Fruit fly (Drosophila melanogaster) whole organism, embryonic: ENCODE results near the gene CG34245.

Experiments used
- Atf3 ChIP-seq: fragments of 200-800 bp; sonication (Bioruptor generic); optimal IDR thresholded peaks from 3 replicates; lab custom pipeline; 2016; ENCODE audit warnings: missing biosample characterization, missing genetic modification characterization
- Atf6 ChIP-seq: fragments of 200-800 bp; sonication (Bioruptor generic); IDR thresholded peaks from 2 replicates; pipeline ENCODE4 v1.3.6; 2022; ENCODE audit warnings: missing biosample characterization, missing genetic modification characterization
- CG10267 ChIP-seq: fragments of 200-800 bp; sonication (Bioruptor generic); optimal IDR thresholded peaks from 2 replicates; lab custom pipeline; 2018; ENCODE audit warnings: missing biosample characterization, mild to moderate bottlenecking, missing genetic modification characterization, moderate library complexity
- CG10462 ChIP-seq: fragments of 200-800 bp; sonication (Bioruptor generic); optimal IDR thresholded peaks from 2 replicates; lab custom pipeline; 2016; ENCODE audit warnings: missing biosample characterization, missing genetic modification characterization
- CG11723 ChIP-seq: fragments of 200-800 bp; sonication (Bioruptor generic); optimal IDR thresholded peaks from 2 replicates; lab custom pipeline; 2017; ENCODE audit warnings: missing biosample characterization, mild to moderate bottlenecking, missing genetic modification characterization
- CG12104 ChIP-seq: fragments of 200-800 bp; sonication (Bioruptor generic); optimal IDR thresholded peaks from 3 replicates; lab custom pipeline; 2016; ENCODE audit warnings: missing biosample characterization, missing genetic modification characterization
- CG14441 ChIP-seq: fragments of 200-800 bp; sonication (Bioruptor generic); IDR thresholded peaks from 2 replicates; pipeline ENCODE4 v1.3.6; 2022; ENCODE audit warnings: missing biosample characterization, missing genetic modification characterization
- CG17385 ChIP-seq: fragments of 200-800 bp; sonication (Bioruptor generic); optimal IDR thresholded peaks from 3 replicates; lab custom pipeline; 2018; ENCODE audit warnings: missing biosample characterization, mild to moderate bottlenecking, missing genetic modification characterization
- CG18619 ChIP-seq: fragments of 200-800 bp; sonication (Bioruptor generic); optimal IDR thresholded peaks from 3 replicates; lab custom pipeline; 2017; ENCODE audit warnings: missing biosample characterization, mild to moderate bottlenecking, missing genetic modification characterization
- CG2116 ChIP-seq: fragments of 200-800 bp; sonication (Bioruptor generic); optimal IDR thresholded peaks from 3 replicates; lab custom pipeline; 2018; ENCODE audit warnings: missing biosample characterization, mild to moderate bottlenecking, missing genetic modification characterization
- CG2678 ChIP-seq: fragments of 200-800 bp; sonication (Bioruptor generic); optimal IDR thresholded peaks from 3 replicates; lab custom pipeline; 2019; ENCODE audit warnings: missing biosample characterization, mild to moderate bottlenecking, missing genetic modification characterization, moderate library complexity
- CG31224 ChIP-seq: fragments of 200-800 bp; sonication (Bioruptor generic); IDR thresholded peaks from 2 replicates; pipeline ENCODE4 v1.3.6; 2022; ENCODE audit warnings: missing biosample characterization, missing genetic modification characterization
- CG31441 ChIP-seq: fragments of 200-800 bp; sonication (Bioruptor generic); IDR thresholded peaks from 2 replicates; pipeline ENCODE4 v1.3.6; 2022; ENCODE audit warnings: missing biosample characterization, missing genetic modification characterization
- CG3281 ChIP-seq: fragments of 200-800 bp; sonication (Bioruptor generic); optimal IDR thresholded peaks from 3 replicates; lab custom pipeline; 2017; ENCODE audit warnings: missing biosample characterization, mild to moderate bottlenecking, missing genetic modification characterization
- CG7271 ChIP-seq: fragments of 200-800 bp; sonication (Bioruptor generic); optimal IDR thresholded peaks from 2 replicates; lab custom pipeline; 2018; ENCODE audit warnings: missing biosample characterization, mild to moderate bottlenecking, missing genetic modification characterization, moderate library complexity
- CG7839 ChIP-seq: fragments of 200-800 bp; sonication (Bioruptor generic); optimal IDR thresholded peaks from 3 replicates; lab custom pipeline; 2018; ENCODE audit warnings: missing biosample characterization, mild to moderate bottlenecking, missing genetic modification characterization, moderate library complexity
- CG8089 ChIP-seq: fragments of 200-800 bp; sonication (Bioruptor generic); optimal IDR thresholded peaks from 3 replicates; lab custom pipeline; 2016; ENCODE audit warnings: missing biosample characterization, missing genetic modification characterization
- CG9727 ChIP-seq: fragments of 200-800 bp; sonication (Bioruptor generic); optimal IDR thresholded peaks from 3 replicates; lab custom pipeline; 2017; ENCODE audit warnings: missing biosample characterization, mild to moderate bottlenecking, missing genetic modification characterization
- CkIIα-i1 ChIP-seq: fragments of 200-800 bp; sonication (Bioruptor generic); IDR thresholded peaks from 2 replicates; pipeline ENCODE4 v1.3.6; 2022; ENCODE audit warnings: missing biosample characterization, missing genetic modification characterization
- Deaf1 ChIP-seq: fragments of 200-800 bp; optimal IDR thresholded peaks from 3 replicates; lab custom pipeline; 2019; ENCODE audit warnings: missing biosample characterization, mild to moderate bottlenecking, missing genetic modification characterization, moderate library complexity
- Dek ChIP-seq: fragments of 200-800 bp; sonication (Bioruptor generic); optimal IDR thresholded peaks from 3 replicates; lab custom pipeline; 2019; ENCODE audit warnings: missing biosample characterization, mild to moderate bottlenecking, missing genetic modification characterization, moderate library complexity
- Dll ChIP-seq: fragments of 200-800 bp; sonication (Bioruptor generic); IDR thresholded peaks from 4 replicates; pipeline ENCODE4 v1.3.6; 2022; ENCODE audit warnings: missing biosample characterization, missing genetic modification characterization; ENCODE audit not compliant: partially characterized antibody
- Dref ChIP-seq: fragments of 200-800 bp; sonication (Bioruptor generic); IDR thresholded peaks from 2 replicates; pipeline ENCODE4 v1.3.6; 2022; ENCODE audit warnings: missing biosample characterization, missing genetic modification characterization
- Drgx ChIP-seq: fragments of 200-800 bp; sonication (Bioruptor generic); IDR thresholded peaks from 2 replicates; pipeline ENCODE4 v1.3.6; 2022; ENCODE audit warnings: missing biosample characterization, missing genetic modification characterization
- Hr3 ChIP-seq: fragments of 200-800 bp; sonication (Bioruptor generic); optimal IDR thresholded peaks from 3 replicates; lab custom pipeline; 2016; ENCODE audit warnings: missing biosample characterization, missing genetic modification characterization
- MTF-1 ChIP-seq: fragments of 200-800 bp; sonication (Bioruptor generic); optimal IDR thresholded peaks from 2 replicates; lab custom pipeline; 2018; ENCODE audit warnings: missing biosample characterization, mild to moderate bottlenecking, missing genetic modification characterization, borderline replicate concordance
- Meics ChIP-seq: fragments of 200-800 bp; sonication (Bioruptor generic); optimal IDR thresholded peaks from 2 replicates; lab custom pipeline; 2017; ENCODE audit warnings: missing biosample characterization, mild to moderate bottlenecking, missing genetic modification characterization
- Ravus ChIP-seq: fragments of 200-800 bp; sonication (Bioruptor generic); IDR thresholded peaks from 2 replicates; pipeline ENCODE4 v1.3.6; 2022; ENCODE audit warnings: missing biosample characterization, missing genetic modification characterization
- Sox102F ChIP-seq: fragments of 200-800 bp; sonication (Bioruptor generic); optimal IDR thresholded peaks from 2 replicates; lab custom pipeline; 2018; ENCODE audit warnings: missing biosample characterization, mild to moderate bottlenecking, missing genetic modification characterization, moderate library complexity
- al ChIP-seq: fragments of 200-800 bp; sonication (Bioruptor generic); IDR thresholded peaks from 2 replicates; pipeline ENCODE4 v1.3.6; 2022; ENCODE audit warnings: missing biosample characterization, missing genetic modification characterization
- bsh ChIP-seq, 2 experiments: fragments of 200-800 bp; sonication (Bioruptor generic); optimal IDR thresholded peaks; 2 replicates each; lab custom pipeline; 2017 to 2018; ENCODE audit warnings: mild to moderate bottlenecking in 2 of 2, missing biosample characterization in 2 of 2, missing genetic modification characterization in 2 of 2, moderate library complexity in 1 of 2
- chn ChIP-seq: fragments of 200-800 bp; sonication (Bioruptor generic); optimal IDR thresholded peaks from 2 replicates; lab custom pipeline; 2016; ENCODE audit warnings: missing biosample characterization, missing genetic modification characterization
- crp ChIP-seq, 2 experiments: fragments of 200-800 bp; sonication (Bioruptor generic); optimal IDR thresholded peaks; 2 replicates in 1 of 2; 3 replicates in 1 of 2; lab custom pipeline; 2017; ENCODE audit warnings: missing biosample characterization in 2 of 2, missing genetic modification characterization in 2 of 2, mild to moderate bottlenecking in 1 of 2, moderate library complexity in 1 of 2
- cwo ChIP-seq: fragments of 200-800 bp; sonication (Bioruptor generic); optimal IDR thresholded peaks from 3 replicates; lab custom pipeline; 2017; ENCODE audit warnings: missing biosample characterization, missing genetic modification characterization, mild to moderate bottlenecking, moderate library complexity, missing genetic modification reagents
- fd3F ChIP-seq: fragments of 200-800 bp; sonication (Bioruptor generic); optimal IDR thresholded peaks from 2 replicates; lab custom pipeline; 2018; ENCODE audit warnings: missing biosample characterization, mild to moderate bottlenecking, missing genetic modification characterization, moderate library complexity
- gcm ChIP-seq: fragments of 200-800 bp; sonication (Bioruptor generic); optimal IDR thresholded peaks from 2 replicates; lab custom pipeline; 2019; ENCODE audit warnings: missing biosample characterization, mild to moderate bottlenecking, missing genetic modification characterization, moderate library complexity
- gfzf ChIP-seq: fragments of 200-800 bp; sonication (Bioruptor generic); optimal IDR thresholded peaks from 2 replicates; lab custom pipeline; 2016; ENCODE audit warnings: missing biosample characterization, mild to moderate bottlenecking, missing genetic modification characterization, moderate library complexity
- gsb ChIP-seq: fragments of 200-800 bp; sonication (Bioruptor generic); IDR thresholded peaks from 2 replicates; pipeline ENCODE4 v1.3.6; 2022; ENCODE audit warnings: missing biosample characterization, missing genetic modification characterization
- hbn ChIP-seq: fragments of 200-800 bp; sonication (Bioruptor generic); IDR thresholded peaks from 2 replicates; pipeline ENCODE4 v1.3.6; 2022; ENCODE audit warnings: missing biosample characterization, missing genetic modification characterization; ENCODE audit not compliant: partially characterized antibody
- jumu ChIP-seq: fragments of 200-800 bp; sonication (Bioruptor generic); optimal IDR thresholded peaks from 3 replicates; lab custom pipeline; 2016; ENCODE audit warnings: missing biosample characterization, missing genetic modification characterization
- lov ChIP-seq, 2 experiments: fragments of 200-800 bp in 1 of 2; fragments of >200 bp in 1 of 2; sonication (Bioruptor generic) in 1 of 2; IDR thresholded peaks in 1 of 2; optimal IDR thresholded peaks in 1 of 2; 2 replicates in 1 of 2; 3 replicates in 1 of 2; pipeline versions ENCODE4 v1.3.6 to Lab custom; 2017 to 2022; ENCODE audit warnings: missing biosample characterization in 1 of 2, missing genetic modification characterization in 1 of 2
- nau ChIP-seq: fragments of 200-800 bp; sonication (Bioruptor generic); optimal IDR thresholded peaks from 3 replicates; lab custom pipeline; 2017; ENCODE audit warnings: missing biosample characterization, mild to moderate bottlenecking, missing genetic modification characterization, missing genetic modification reagents
- onecut ChIP-seq: fragments of 200-800 bp; sonication (Bioruptor generic); IDR thresholded peaks from 2 replicates; pipeline ENCODE4 v1.3.6; 2022; ENCODE audit warnings: missing biosample characterization, missing genetic modification characterization
- otp ChIP-seq: fragments of 200-800 bp; sonication (Bioruptor generic); IDR thresholded peaks from 3 replicates; pipeline ENCODE4, ENCODE4 v1.3.6; 2022; ENCODE audit warnings: missing biosample characterization, missing genetic modification characterization
- pzg ChIP-seq: fragments of 200-800 bp; sonication (Bioruptor generic); optimal IDR thresholded peaks from 3 replicates; lab custom pipeline; 2018; ENCODE audit warnings: missing biosample characterization, mild to moderate bottlenecking, missing genetic modification characterization, moderate library complexity
- tap ChIP-seq: fragments of 200-800 bp; optimal IDR thresholded peaks from 3 replicates; lab custom pipeline; 2019; ENCODE audit warnings: missing biosample characterization, mild to moderate bottlenecking, missing genetic modification characterization, moderate library complexity
- tin ChIP-seq: fragments of 200-800 bp; sonication (Bioruptor generic); optimal IDR thresholded peaks from 3 replicates; lab custom pipeline; 2016; ENCODE audit warnings: missing biosample characterization, missing genetic modification characterization
- twi ChIP-seq: fragments of 200-800 bp; optimal IDR thresholded peaks from 2 replicates; lab custom pipeline; 2019; ENCODE audit warnings: missing biosample characterization, mild to moderate bottlenecking, missing genetic modification characterization, moderate library complexity
- unpg ChIP-seq: fragments of 200-800 bp; sonication (Bioruptor generic); optimal IDR thresholded peaks from 3 replicates; lab custom pipeline; 2018; ENCODE audit warnings: missing biosample characterization, mild to moderate bottlenecking, missing genetic modification characterization, moderate library complexity
- zfh1 ChIP-seq: fragments of 200-800 bp; sonication (Bioruptor generic); IDR thresholded peaks from 3 replicates; pipeline ENCODE4 v1.3.6; 2022; ENCODE audit warnings: missing biosample characterization, missing genetic modification characterization

Gene CG34245

DNA sequence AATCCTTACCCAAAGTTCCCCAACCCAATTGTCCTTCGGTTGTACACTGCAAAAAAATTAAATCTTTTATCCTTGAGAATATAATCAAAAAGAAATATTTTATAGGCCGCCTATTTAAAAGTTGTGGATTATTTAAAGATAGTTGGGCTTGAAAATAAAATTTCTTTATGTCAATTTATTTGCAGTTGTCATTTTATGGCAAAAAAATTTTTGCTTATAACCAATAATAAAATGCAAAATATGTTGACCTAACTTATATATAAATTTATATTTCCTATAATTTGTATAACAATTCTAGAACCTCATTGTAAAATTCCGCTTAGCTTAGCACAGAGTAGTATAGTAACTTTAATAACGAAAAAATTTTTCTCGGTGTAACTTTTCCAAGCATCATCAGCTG lies 46.8 kb downstream of the CG34245 start (continued):
- TF ChIP-seq chn (GFP tag; lab: Kevin White, UChicago) (no peak), Atf6 (GFP tag; lab: Robert Waterston, UW) (no peak), CG7839 (tag; lab: Kevin White, UChicago) (peak; percentile 62), CG2116 (no peak), CG12104 (GFP tag; lab: Kevin White, UChicago) (peak; percentile 37), bsh (GFP tag; optimal IDR thresholded peaks at IDR 0.05; lab: Kevin White, UChicago) (no peak), gcm (no peak), Deaf1 (peak; percentile 24), CG3281 (GFP tag; lab: Kevin White, UChicago) (peak; percentile 50), cwo (GFP tag; lab: Kevin White, UChicago) (peak; percentile 42), CG31224 (GFP tag; lab: Robert Waterston, UW) (no peak), MTF-1 (GFP tag; lab: Kevin White, UChicago) (no peak), otp (GFP tag; lab: Robert Waterston, UW) (no peak), Ravus (no peak), CG2678 (tag; lab: Kevin White, UChicago) (peak; percentile 73), Dek (tag; lab: Kevin White, UChicago) (no peak), fd3F (GFP tag; lab: Kevin White, UChicago) (peak; percentile 13), CG10267 (tag; lab: Kevin White, UChicago) (peak; percentile 15), zfh1 (GFP tag; lab: Robert Waterston, UW) (no peak), CG11723 (no peak), CG9727 (GFP tag; lab: Kevin White, UChicago) (peak; percentile 42), Hr3 (peak; percentile 8), lov (optimal IDR thresholded peaks at IDR 0.05; lab: Kevin White, UChicago) (no peak), lov (GFP tag; IDR thresholded peaks at IDR 0.05; lab: Robert Waterston, UW) (no peak), gfzf (GFP tag; lab: Kevin White, UChicago) (no peak), CkIIα-i1 (no peak), CG14441 (peak; percentile 33; the same call in 1 of the 2 replicates), twi (tag; lab: Kevin White, UChicago) (no peak), CG7271 (tag; lab: Kevin White, UChicago) (no peak), Sox102F (GFP tag; lab: Kevin White, UChicago) (peak; percentile 40), CG18619 (GFP tag; lab: Kevin White, UChicago) (peak; percentile 31), crp (GFP tag; optimal IDR thresholded peaks at IDR 0.05; lab: Kevin White, UChicago) (no peak), tin (GFP tag; lab: Kevin White, UChicago) (no peak), Drgx (GFP tag; lab: Robert Waterston, UW) (no peak), nau (GFP tag; lab: Kevin White, UChicago) (no peak), hbn (no peak), gsb (GFP tag; lab: Robert Waterston, UW) (no peak), jumu (GFP tag; lab: Kevin White, UChicago) (no peak), Dref (no peak), CG17385 (GFP tag; lab: Kevin White, UChicago) (peak; percentile 40), CG10462 (GFP tag; lab: Kevin White, UChicago) (no peak), pzg (GFP tag; lab: Kevin White, UChicago) (no peak), Dll (GFP tag; lab: Robert Waterston, UW) (no peak), onecut (GFP tag; lab: Robert Waterston, UW) (no peak), Atf3 (GFP tag; lab: Kevin White, UChicago) (no peak), CG8089 (GFP tag; lab: Kevin White, UChicago) (no peak), tap (peak; percentile 7), Meics (GFP tag; lab: Kevin White, UChicago) (peak; percentile 50), al (GFP tag; lab: Robert Waterston, UW) (no peak), CG31441 (GFP tag; lab: Robert Waterston, UW) (0 out of 2 replicates have a peak, but pooled peaks have one; percentile 22), unpg (GFP tag; lab: Kevin White, UChicago) (peak; percentile 14)
